Worm (Caenorhabditis elegans) whole organism, L3 larva: Measurements from ENCODE around the gene zipt-7.2.

Experiments used
- ceh-28 ChIP-seq: fragments of 150-350 bp; optimal IDR thresholded peaks from 2 replicates; lab custom pipeline; 2014; ENCODE audit warnings: missing biosample characterization, missing genetic modification reagents, missing genetic modification characterization
- ceh-82 ChIP-seq: fragments of 150-350 bp; optimal IDR thresholded peaks from 2 replicates; lab custom pipeline; 2014; ENCODE audit warnings: missing biosample characterization, missing genetic modification characterization
- fos-1 ChIP-seq: fragments of 150-350 bp; optimal IDR thresholded peaks from 2 replicates; lab custom pipeline; 2014; ENCODE audit warnings: missing biosample characterization, missing genetic modification characterization
- lin-15B ChIP-seq: fragments of 150-350 bp; optimal IDR thresholded peaks from 2 replicates; lab custom pipeline; 2014; ENCODE audit warnings: missing biosample characterization, missing genetic modification characterization
- lin-39 ChIP-seq: fragments of 150-350 bp; optimal IDR thresholded peaks from 2 replicates; lab custom pipeline; 2018; ENCODE audit warnings: missing biosample characterization, missing genetic modification reagents, missing genetic modification characterization
- mml-1 ChIP-seq: fragments of 150-350 bp; sonication (generic microtip); optimal IDR thresholded peaks from 3 replicates; lab custom pipeline; 2014; ENCODE audit warnings: missing biosample characterization, missing genetic modification characterization
- nfya-1 ChIP-seq: sonication (generic microtip); optimal IDR thresholded peaks from 2 replicates; lab custom pipeline; 2017; ENCODE audit warnings: missing genetic modification characterization, mild to moderate bottlenecking, missing compliant biosample characterization, antibody characterized with exemption, moderate library complexity; ENCODE audit not compliant: insufficient read depth
- nhr-11 ChIP-seq: fragments of 150-350 bp; optimal IDR thresholded peaks from 2 replicates; lab custom pipeline; 2014; ENCODE audit warnings: missing biosample characterization, missing genetic modification characterization
- nhr-237 ChIP-seq: fragments of 150-350 bp; optimal IDR thresholded peaks from 2 replicates; lab custom pipeline; 2014; ENCODE audit warnings: missing biosample characterization, missing genetic modification characterization
- nhr-25 ChIP-seq: sonication (generic microtip); optimal IDR thresholded peaks from 2 replicates; lab custom pipeline; 2017; ENCODE audit warnings: missing biosample characterization, missing genetic modification characterization
- nhr-28 ChIP-seq: fragments of 150-350 bp; optimal IDR thresholded peaks from 2 replicates; lab custom pipeline; 2014; ENCODE audit warnings: missing biosample characterization, missing genetic modification characterization
- snpc-4 ChIP-seq: fragments of 150-350 bp; optimal IDR thresholded peaks from 2 replicates; lab custom pipeline; 2014; ENCODE audit warnings: missing biosample characterization, missing genetic modification characterization
- unc-62 ChIP-seq: fragments of 150-350 bp; sonication (generic microtip); optimal IDR thresholded peaks from 4 replicates; lab custom pipeline; 2014; ENCODE audit warnings: missing biosample characterization, missing genetic modification reagents, missing genetic modification characterization
- ztf-11 ChIP-seq: fragments of 150-350 bp; optimal IDR thresholded peaks from 2 replicates; lab custom pipeline; 2014; ENCODE audit warnings: missing biosample characterization, missing genetic modification characterization

- TF ChIP-seq ztf-11 (tag; lab: Kevin White, UChicago) (no peak), nhr-25 (no peak), nhr-28 (no peak), snpc-4 (tag; lab: Kevin White, UChicago) (no peak), fos-1 (tag; lab: Kevin White, UChicago) (no peak), ceh-28 (tag; lab: Kevin White, UChicago) (no peak), unc-62 (GFP tag; lab: Kevin White, UChicago) (no peak), nfya-1 (tag; lab: Kevin White, UChicago) (no peak), lin-15B (no peak), mml-1 (tag; lab: Kevin White, UChicago) (no peak), lin-39 (tag; lab: Kevin White, UChicago) (peak; percentile 2), nhr-237 (tag; lab: Kevin White, UChicago) (no peak), nhr-11 (tag; lab: Kevin White, UChicago) (no peak), ceh-82 (tag; lab: Kevin White, UChicago) (no peak)
Measured at ce11 chrX:15555529-15555928, 47.8 kb upstream of the zipt-7.2 start.
